Worm (Caenorhabditis elegans): ENCODE data around the gene clec-52.

- TF ChIP-seq cog-1 (tag; optimal IDR thresholded peaks at IDR 0.05) = no peak
- no peak for TF ChIP-seq ztf-23 (GFP tag; IDR thresholded peaks at IDR 0.05)
- no peak for TF ChIP-seq flt-1 (GFP tag; IDR thresholded peaks at IDR 0.05)
These were observed 38.4 kb downstream of the clec-52 start, which contains the start of the genes ndub-11 and moc-3 for ce11 chrIV:8130131-8130611.
